Fruit fly (Drosophila melanogaster) whole organism, embryonic: Measurements from ENCODE around the gene LUBEL.
A peak's percentile ranks its signal among the peaks of the same experiment; 100 is the strongest.

Experiments
- Bteb2 ChIP-seq: fragments of 200-800 bp; sonication (Bioruptor generic); optimal IDR thresholded peaks from 2 replicates; lab custom pipeline; 2016; ENCODE audit warnings: missing biosample characterization, missing genetic modification characterization
- CG11695 ChIP-seq: fragments of 200-800 bp; sonication (Bioruptor generic); IDR thresholded peaks from 3 replicates; pipeline ENCODE4 v1.3.6; 2022; ENCODE audit warnings: missing biosample characterization, missing genetic modification characterization
- CG11723 ChIP-seq: fragments of 200-800 bp; sonication (Bioruptor generic); optimal IDR thresholded peaks from 2 replicates; lab custom pipeline; 2017; ENCODE audit warnings: missing biosample characterization, mild to moderate bottlenecking, missing genetic modification characterization
- CG12104 ChIP-seq: fragments of 200-800 bp; sonication (Bioruptor generic); optimal IDR thresholded peaks from 3 replicates; lab custom pipeline; 2016; ENCODE audit warnings: missing biosample characterization, missing genetic modification characterization
- CG14441 ChIP-seq: fragments of 200-800 bp; sonication (Bioruptor generic); IDR thresholded peaks from 2 replicates; pipeline ENCODE4 v1.3.6; 2022; ENCODE audit warnings: missing biosample characterization, missing genetic modification characterization
- CG1602 ChIP-seq: fragments of 200-800 bp; sonication (Bioruptor generic); optimal IDR thresholded peaks from 3 replicates; lab custom pipeline; 2016; ENCODE audit warnings: missing biosample characterization, missing genetic modification characterization
- CG16815 ChIP-seq: fragments of 200-800 bp; sonication (Bioruptor generic); optimal IDR thresholded peaks from 3 replicates; lab custom pipeline; 2017; ENCODE audit warnings: missing biosample characterization, mild to moderate bottlenecking, missing genetic modification characterization
- CG17829 ChIP-seq: fragments of 200-800 bp; optimal IDR thresholded peaks from 2 replicates; lab custom pipeline; 2019; ENCODE audit warnings: missing biosample characterization, mild to moderate bottlenecking, missing genetic modification characterization, moderate library complexity
- CG18011 ChIP-seq: fragments of 200-800 bp; sonication (Bioruptor generic); optimal IDR thresholded peaks from 2 replicates; lab custom pipeline; 2017; ENCODE audit warnings: missing biosample characterization, missing genetic modification characterization, mild to moderate bottlenecking, moderate library complexity, missing genotype
- CG1832 ChIP-seq: fragments of 200-800 bp; sonication (Bioruptor generic); optimal IDR thresholded peaks from 2 replicates; lab custom pipeline; 2017; ENCODE audit warnings: missing biosample characterization, mild to moderate bottlenecking, missing genetic modification characterization, inconsistent platforms
- CG2199 ChIP-seq: fragments of 200-800 bp; sonication (Bioruptor generic); IDR thresholded peaks from 3 replicates; pipeline ENCODE4 v1.3.6; 2022; ENCODE audit warnings: missing biosample characterization, missing genetic modification characterization
- CG33213 ChIP-seq: fragments of 200-800 bp; sonication (Bioruptor generic); optimal IDR thresholded peaks from 3 replicates; lab custom pipeline; 2016; ENCODE audit warnings: missing biosample characterization, missing genetic modification characterization
- CG34224 ChIP-seq: fragments of 200-800 bp; sonication (Bioruptor generic); IDR thresholded peaks from 3 replicates; pipeline ENCODE4 v1.3.6; 2022; ENCODE audit warnings: missing biosample characterization, missing genetic modification characterization; ENCODE audit not compliant: partially characterized antibody
- CG34376 ChIP-seq: fragments of 200-800 bp; sonication (Bioruptor generic); optimal IDR thresholded peaks from 2 replicates; lab custom pipeline; 2018; ENCODE audit warnings: missing biosample characterization, mild to moderate bottlenecking, missing genetic modification characterization
- CG4730 ChIP-seq: fragments of 200-800 bp; sonication (Bioruptor generic); IDR thresholded peaks from 2 replicates; pipeline ENCODE4 v1.3.6; 2022; ENCODE audit warnings: missing biosample characterization, missing genetic modification characterization
- CG7839 ChIP-seq: fragments of 200-800 bp; sonication (Bioruptor generic); optimal IDR thresholded peaks from 3 replicates; lab custom pipeline; 2018; ENCODE audit warnings: missing biosample characterization, mild to moderate bottlenecking, missing genetic modification characterization, moderate library complexity
- CG8359 ChIP-seq: fragments of 200-800 bp; sonication (Bioruptor generic); optimal IDR thresholded peaks from 2 replicates; lab custom pipeline; 2017; ENCODE audit warnings: missing biosample characterization, mild to moderate bottlenecking, missing genetic modification characterization, borderline replicate concordance
- CG8924 ChIP-seq: fragments of 200-800 bp; optimal IDR thresholded peaks from 3 replicates; lab custom pipeline; 2019; ENCODE audit warnings: missing biosample characterization, mild to moderate bottlenecking, missing genetic modification characterization, moderate library complexity
- CTCF ChIP-seq: fragments of 200-800 bp; sonication (Bioruptor generic); optimal IDR thresholded peaks from 2 replicates; lab custom pipeline; 2017; ENCODE audit warnings: missing biosample characterization, mild to moderate bottlenecking, missing genetic modification characterization, moderate library complexity
- CrebB ChIP-seq: fragments of 200-800 bp; sonication (Bioruptor generic); optimal IDR thresholded peaks from 3 replicates; lab custom pipeline; 2018; ENCODE audit warnings: missing biosample characterization, mild to moderate bottlenecking, missing genetic modification characterization
- D19A ChIP-seq: fragments of 200-800 bp; optimal IDR thresholded peaks from 3 replicates; lab custom pipeline; 2019; ENCODE audit warnings: missing biosample characterization, mild to moderate bottlenecking, missing genetic modification characterization, moderate library complexity
- Fer1 ChIP-seq: fragments of 200-800 bp; sonication (Bioruptor generic); optimal IDR thresholded peaks from 2 replicates; lab custom pipeline; 2017; ENCODE audit warnings: missing biosample characterization, mild to moderate bottlenecking, missing genetic modification characterization
- GATAe ChIP-seq: fragments of 200-800 bp; sonication (Bioruptor generic); conservative IDR thresholded peaks from 2 replicates; pipeline ENCODE4 v1.3.6; 2022; ENCODE audit warnings: missing biosample characterization, missing genetic modification characterization
- HmgD ChIP-seq: fragments of 200-800 bp; sonication (Bioruptor generic); optimal IDR thresholded peaks from 3 replicates; lab custom pipeline; 2016; ENCODE audit warnings: missing biosample characterization, missing genetic modification characterization
- HmgZ ChIP-seq: fragments of 200-800 bp; sonication (Bioruptor generic); optimal IDR thresholded peaks from 2 replicates; lab custom pipeline; 2018; ENCODE audit warnings: missing biosample characterization, mild to moderate bottlenecking, missing genetic modification characterization
- Jarid2 ChIP-seq: fragments of 200-800 bp; sonication (Bioruptor generic); optimal IDR thresholded peaks from 3 replicates; lab custom pipeline; 2017; ENCODE audit warnings: mild to moderate bottlenecking, missing biosample characterization, missing genetic modification reagents, missing genetic modification characterization
- Lim3 ChIP-seq: fragments of 200-800 bp; sonication (Bioruptor generic); IDR thresholded peaks from 2 replicates; pipeline ENCODE4 v1.3.6; 2022; ENCODE audit warnings: missing biosample characterization, missing genetic modification characterization
- MBD-R2 ChIP-seq: fragments of 200-800 bp; sonication (Bioruptor generic); IDR thresholded peaks from 2 replicates; pipeline ENCODE4 v1.3.6; 2022; ENCODE audit warnings: missing biosample characterization, missing genetic modification characterization
- NFAT ChIP-seq: fragments of 200-800 bp; sonication (Bioruptor generic); IDR thresholded peaks from 2 replicates; pipeline ENCODE4 v1.3.6; 2022; ENCODE audit warnings: missing biosample characterization, missing genetic modification characterization
- Sox102F ChIP-seq: fragments of 200-800 bp; sonication (Bioruptor generic); optimal IDR thresholded peaks from 2 replicates; lab custom pipeline; 2018; ENCODE audit warnings: missing biosample characterization, mild to moderate bottlenecking, missing genetic modification characterization, moderate library complexity
- TFAM ChIP-seq: fragments of 200-800 bp; sonication (Bioruptor generic); optimal IDR thresholded peaks from 2 replicates; lab custom pipeline; 2017; ENCODE audit warnings: missing biosample characterization, missing genetic modification characterization, inconsistent platforms
- az2 ChIP-seq: fragments of 200-800 bp; sonication (Bioruptor generic); optimal IDR thresholded peaks from 3 replicates; lab custom pipeline; 2016; ENCODE audit warnings: missing biosample characterization, missing genetic modification characterization
- bbx ChIP-seq: fragments of 200-800 bp; sonication (Bioruptor generic); IDR thresholded peaks from 2 replicates; pipeline ENCODE4 v1.3.6; 2022; ENCODE audit warnings: missing biosample characterization, missing genetic modification characterization; ENCODE audit not compliant: partially characterized antibody
- bsh ChIP-seq, 2 experiments: fragments of 200-800 bp; sonication (Bioruptor generic); optimal IDR thresholded peaks; 2 replicates each; lab custom pipeline; 2017 to 2018; ENCODE audit warnings: mild to moderate bottlenecking in 2 of 2, missing biosample characterization in 2 of 2, missing genetic modification characterization in 2 of 2, moderate library complexity in 1 of 2
- cato ChIP-seq: fragments of 200-800 bp; sonication (Bioruptor generic); optimal IDR thresholded peaks from 2 replicates; lab custom pipeline; 2016; ENCODE audit warnings: missing biosample characterization, missing genetic modification characterization, borderline replicate concordance
- dm ChIP-seq: fragments of 200-800 bp; sonication (Bioruptor generic); optimal IDR thresholded peaks from 3 replicates; lab custom pipeline; 2016; ENCODE audit warnings: missing biosample characterization, missing genetic modification characterization
- dysf ChIP-seq: fragments of 200-800 bp; sonication (Bioruptor generic); IDR thresholded peaks from 3 replicates; pipeline ENCODE4 v1.3.6; 2022; ENCODE audit warnings: missing biosample characterization, missing genetic modification characterization
- emc ChIP-seq: fragments of 200-800 bp; sonication (Bioruptor generic); optimal IDR thresholded peaks from 2 replicates; lab custom pipeline; 2016; ENCODE audit warnings: missing biosample characterization, missing genetic modification characterization
- fru ChIP-seq: fragments of >200 bp; optimal IDR thresholded peaks from 2 replicates; lab custom pipeline; 2017
- gfzf ChIP-seq: fragments of 200-800 bp; sonication (Bioruptor generic); optimal IDR thresholded peaks from 2 replicates; lab custom pipeline; 2016; ENCODE audit warnings: missing biosample characterization, mild to moderate bottlenecking, missing genetic modification characterization, moderate library complexity
- h ChIP-seq: fragments of >200 bp; optimal IDR thresholded peaks from 2 replicates; lab custom pipeline; 2017
- kni ChIP-seq: fragments of 200-800 bp; sonication (Bioruptor generic); optimal IDR thresholded peaks from 3 replicates; lab custom pipeline; 2017; ENCODE audit warnings: mild to moderate bottlenecking, missing biosample characterization, missing genetic modification reagents, missing genetic modification characterization
- knrl ChIP-seq: fragments of 200-800 bp; sonication (Bioruptor generic); IDR thresholded peaks from 3 replicates; pipeline ENCODE4 v1.3.6; 2022; ENCODE audit warnings: missing biosample characterization, missing genetic modification characterization; ENCODE audit not compliant: partially characterized antibody
- pros ChIP-seq: fragments of 200-800 bp; sonication (Bioruptor generic); optimal IDR thresholded peaks from 3 replicates; lab custom pipeline; 2019; ENCODE audit warnings: missing biosample characterization, mild to moderate bottlenecking, missing genetic modification characterization, moderate library complexity
- slou ChIP-seq: fragments of 200-800 bp; sonication (Bioruptor generic); optimal IDR thresholded peaks from 3 replicates; lab custom pipeline; 2016; ENCODE audit warnings: missing biosample characterization, missing genetic modification characterization
- slp2 ChIP-seq: fragments of 200-800 bp; sonication (Bioruptor generic); optimal IDR thresholded peaks from 2 replicates; lab custom pipeline; 2016; ENCODE audit warnings: missing biosample characterization, missing genetic modification characterization
- stwl ChIP-seq: fragments of 200-800 bp; sonication (Bioruptor generic); optimal IDR thresholded peaks from 3 replicates; lab custom pipeline; 2018; ENCODE audit warnings: missing biosample characterization, mild to moderate bottlenecking, missing genetic modification characterization, moderate library complexity
- sug ChIP-seq: fragments of 200-800 bp; optimal IDR thresholded peaks from 2 replicates; lab custom pipeline; 2019; ENCODE audit warnings: missing biosample characterization, mild to moderate bottlenecking, missing genetic modification characterization, moderate library complexity
- ttk ChIP-seq: fragments of 200-800 bp; sonication (Bioruptor generic); IDR thresholded peaks from 2 replicates; pipeline ENCODE4 v2.1.2; 2022; ENCODE audit warnings: missing biosample characterization, missing genetic modification characterization
- usp ChIP-seq: fragments of >200 bp; optimal IDR thresholded peaks from 2 replicates; lab custom pipeline; 2017; ENCODE audit warnings: missing biosample characterization, missing genetic modification characterization
- vfl ChIP-seq: fragments of 200-800 bp; sonication (Bioruptor generic); optimal IDR thresholded peaks from 2 replicates; lab custom pipeline; 2016; ENCODE audit warnings: missing biosample characterization, missing genetic modification characterization
- wek ChIP-seq: fragments of 200-800 bp; sonication (Bioruptor generic); optimal IDR thresholded peaks from 3 replicates; lab custom pipeline; 2018; ENCODE audit warnings: missing biosample characterization, mild to moderate bottlenecking, missing genetic modification characterization, moderate library complexity

Gene LUBEL

DNA sequence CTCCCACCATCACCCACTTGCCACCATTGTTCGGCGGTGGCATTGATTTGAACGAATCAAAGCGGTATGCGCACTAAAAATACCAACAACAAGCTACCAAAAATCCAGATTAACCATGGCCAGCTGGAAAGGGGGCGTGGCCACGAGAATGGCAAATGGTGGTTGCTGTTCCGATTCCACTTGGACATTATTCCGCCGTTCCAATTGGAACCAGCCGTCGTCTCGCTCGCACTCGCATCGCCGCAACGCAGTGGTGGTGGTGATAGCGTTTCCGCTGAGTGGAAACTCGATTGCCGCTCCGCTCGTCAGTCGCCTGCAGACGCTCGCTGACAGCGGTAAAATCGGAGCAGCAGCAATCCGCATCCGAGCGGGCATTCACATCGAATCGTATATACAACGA, 49.1 kb upstream of the LUBEL start, which contains the start of gene sens-2 (continued):
- TF ChIP-seq CG1832 (GFP tag; lab: Kevin White, UChicago), result peak; percentile 85
- TF ChIP-seq CG7839 (tag; lab: Kevin White, UChicago), result no peak
- TF ChIP-seq Jarid2, result peak; percentile 89
- no peak for TF ChIP-seq CG18011 (GFP tag; lab: Kevin White, UChicago)
- TF ChIP-seq fru, result no peak
- TF ChIP-seq stwl, result no peak
- no peak for TF ChIP-seq Sox102F
- TF ChIP-seq h (lab: Kevin White, UChicago), result no peak
- no peak for TF ChIP-seq vfl (GFP tag; lab: Kevin White, UChicago)
- TF ChIP-seq CrebB (tag; lab: Kevin White, UChicago), result no peak
- TF ChIP-seq CG33213 (GFP tag; lab: Kevin White, UChicago), result no peak
- TF ChIP-seq emc (GFP tag; lab: Kevin White, UChicago), result no peak
- no peak for TF ChIP-seq usp
- TF ChIP-seq wek (GFP tag; lab: Kevin White, UChicago), result peak; percentile 6
- TF ChIP-seq HmgZ (tag; lab: Kevin White, UChicago), result peak; percentile 24
- no peak for TF ChIP-seq CG8924
- no peak for TF ChIP-seq Lim3 (GFP tag; lab: Robert Waterston, UW)
- TF ChIP-seq az2, result no peak
- no peak for TF ChIP-seq TFAM
- TF ChIP-seq dm (GFP tag; lab: Kevin White, UChicago), result no peak
- TF ChIP-seq slp2 (GFP tag; lab: Kevin White, UChicago), result no peak
- no peak; the same call in 2 of the 3 replicates for TF ChIP-seq knrl (GFP tag; lab: Robert Waterston, UW)
- no peak for TF ChIP-seq Bteb2 (GFP tag; lab: Kevin White, UChicago)
- no peak for TF ChIP-seq dysf (GFP tag; lab: Robert Waterston, UW)
- TF ChIP-seq CG34376 (GFP tag; lab: Kevin White, UChicago), result no peak
- TF ChIP-seq CG14441, result no peak
- no peak for TF ChIP-seq cato
- TF ChIP-seq MBD-R2 (GFP tag; lab: Robert Waterston, UW), result 0 out of 2 replicates have a peak, but pooled peaks have one; percentile 9
- no peak for TF ChIP-seq CG4730
- 0 out of 2 replicates have a peak, but pooled peaks have one; percentile 33 for TF ChIP-seq bbx (GFP tag; lab: Robert Waterston, UW)
- TF ChIP-seq sug (tag; lab: Kevin White, UChicago), result peak; percentile 28
- TF ChIP-seq CG34224 (GFP tag; lab: Robert Waterston, UW), result peak; percentile 33; the same call in 1 of the 3 replicates
- TF ChIP-seq CG11723 (GFP tag; lab: Kevin White, UChicago), result no peak
- no peak for TF ChIP-seq gfzf
- TF ChIP-seq GATAe (GFP tag; lab: Robert Waterston, UW), result 0 out of 2 replicates have a peak, but pooled peaks have one; percentile 27
- TF ChIP-seq pros (GFP tag; lab: Kevin White, UChicago), result no peak
- no peak for TF ChIP-seq CG8359 (GFP tag; lab: Kevin White, UChicago)
- no peak for TF ChIP-seq HmgD (GFP tag; lab: Kevin White, UChicago)
- no peak for TF ChIP-seq CTCF (GFP tag; lab: Kevin White, UChicago)
- TF ChIP-seq CG12104 (GFP tag; lab: Kevin White, UChicago), result no peak
- TF ChIP-seq bsh (GFP tag; optimal IDR thresholded peaks at IDR 0.05; lab: Kevin White, UChicago), result no peak
- TF ChIP-seq CG2199 (GFP tag; lab: Robert Waterston, UW), result 0 out of 3 replicates have a peak, but pooled peaks have one; percentile 48
- TF ChIP-seq Fer1 (GFP tag; lab: Kevin White, UChicago), result peak; percentile 0
- no peak for TF ChIP-seq CG1602 (GFP tag; lab: Kevin White, UChicago)
- TF ChIP-seq NFAT (GFP tag; lab: Robert Waterston, UW), result no peak
- TF ChIP-seq ttk (GFP tag; lab: Robert Waterston, UW), result no peak
- TF ChIP-seq CG17829 (tag; lab: Kevin White, UChicago), result peak; percentile 9
- TF ChIP-seq slou, result no peak
- peak; percentile 42 for TF ChIP-seq kni (GFP tag; lab: Kevin White, UChicago)
- no peak for TF ChIP-seq CG16815 (GFP tag; lab: Kevin White, UChicago)
- TF ChIP-seq CG11695, result 0 out of 3 replicates have a peak, but pooled peaks have one; percentile 26
- no peak for TF ChIP-seq D19A (tag; lab: Kevin White, UChicago)
